Worm (Caenorhabditis elegans): ENCODE measurements around the gene Y62E10A.23.

Y62E10A.23 gene

DNA sequence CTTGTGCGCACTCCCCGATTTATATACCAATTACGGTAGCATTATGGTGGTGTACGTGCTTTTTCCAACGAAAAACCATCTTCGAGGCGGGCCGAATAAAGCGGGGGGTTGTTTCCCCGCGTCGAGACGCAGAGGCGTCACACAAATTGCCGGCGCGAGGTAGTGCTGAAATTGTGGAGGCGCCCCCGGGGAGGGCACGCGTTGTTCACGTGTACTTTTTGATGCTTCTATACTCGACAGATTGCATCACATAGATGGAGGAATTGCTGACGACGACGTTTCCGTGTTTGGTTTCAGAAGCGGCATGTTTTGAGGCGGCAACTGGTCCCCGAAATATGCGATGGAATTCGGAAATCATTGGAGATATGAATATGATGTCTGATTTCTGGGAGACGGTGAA lies 9.1 kb downstream of the Y62E10A.23 start (continued):
- no peak for TF ChIP-seq Y79H2A.3 (GFP tag; conservative IDR thresholded peaks at IDR 0.05)
- no peak for TF ChIP-seq sptf-2 (GFP tag; optimal IDR thresholded peaks at IDR 0.05)
- TF ChIP-seq T07F8.4 (tag; optimal IDR thresholded peaks at IDR 0.05): no peak
- TF ChIP-seq C17E4.6 (GFP tag; IDR thresholded peaks at IDR 0.05): peak; percentile 65; the same call in 1 of the 2 replicates
- 0 out of 2 replicates have a peak, but pooled peaks have one; percentile 51 for TF ChIP-seq nfyb-1 (GFP tag; IDR thresholded peaks at IDR 0.05)
- no peak for TF ChIP-seq ceh-79 (tag; optimal IDR thresholded peaks at IDR 0.05)
- TF ChIP-seq dpff-1 (tag; optimal IDR thresholded peaks at IDR 0.05): no peak
- peak; percentile 58 for TF ChIP-seq ztf-18 (tag; optimal IDR thresholded peaks at IDR 0.05)
- TF ChIP-seq gei-17 (GFP tag; optimal IDR thresholded peaks at IDR 0.05): no peak
- TF ChIP-seq F57A8.1 (GFP tag; optimal IDR thresholded peaks at IDR 0.05): no peak
- TF ChIP-seq B0019.2 (GFP tag; conservative IDR thresholded peaks at IDR 0.05): no peak
- TF ChIP-seq rpc-1 (optimal IDR thresholded peaks at IDR 0.05): no peak
- TF ChIP-seq rpc-1 (tag; optimal IDR thresholded peaks at IDR 0.05): no peak
- TF ChIP-seq B0035.1 (tag; optimal IDR thresholded peaks at IDR 0.05): no peak
- TF ChIP-seq hsf-1 (GFP tag; IDR thresholded peaks at IDR 0.05): no peak
- no peak for TF ChIP-seq mes-4 (tag; optimal IDR thresholded peaks at IDR 0.05)
- TF ChIP-seq Y53F4B.3 (GFP tag; IDR thresholded peaks at IDR 0.05): no peak
- peak; percentile 44 for TF ChIP-seq lin-54 (GFP tag; optimal IDR thresholded peaks at IDR 0.05)
- 0 out of 2 replicates have a peak, but pooled peaks have one; percentile 76 for TF ChIP-seq bed-1 (GFP tag; IDR thresholded peaks at IDR 0.05)
- no peak for TF ChIP-seq aptf-3 (GFP tag; IDR thresholded peaks at IDR 0.05)
- TF ChIP-seq madf-8 (GFP tag; conservative IDR thresholded peaks at IDR 0.05): no peak
- peak; percentile 57 for TF ChIP-seq tbp1 (GFP tag; optimal IDR thresholded peaks at IDR 0.05)
- no peak for TF ChIP-seq ztf-28 (GFP tag; IDR thresholded peaks at IDR 0.05)
- TF ChIP-seq ztf-22 (GFP tag; optimal IDR thresholded peaks at IDR 0.05): peak; percentile 62
- no peak for TF ChIP-seq akir-1 (GFP tag; optimal IDR thresholded peaks at IDR 0.05)
- 0 out of 2 replicates have a peak, but pooled peaks have one; percentile 6 for TF ChIP-seq cebp-2 (GFP tag; IDR thresholded peaks at IDR 0.05)
- peak; percentile 83 for TF ChIP-seq lin-40 (tag; optimal IDR thresholded peaks at IDR 0.05)
- TF ChIP-seq let-607 (tag; optimal IDR thresholded peaks at IDR 0.05): peak in 1 of 2 experiments; percentile 49
- no peak for TF ChIP-seq efl-1 (GFP tag; optimal IDR thresholded peaks at IDR 0.05)
- TF ChIP-seq ccch-3 (GFP tag; optimal IDR thresholded peaks at IDR 0.05): no peak
- no peak for TF ChIP-seq mel-28 (tag; optimal IDR thresholded peaks at IDR 0.05; ENCODE audit: borderline replicate concordance)
- peak in 1 of 3 experiments; percentile 37 for TF ChIP-seq lin-35 (GFP tag; optimal IDR thresholded peaks at IDR 0.05)
- peak; percentile 85 for TF ChIP-seq somi-1 (GFP tag; optimal IDR thresholded peaks at IDR 0.05)
- TF ChIP-seq nhr-80 (tag; optimal IDR thresholded peaks at IDR 0.05): peak; percentile 57
- TF ChIP-seq athp-1 (tag; optimal IDR thresholded peaks at IDR 0.05): no peak
- TF ChIP-seq ztf-3 (GFP tag; optimal IDR thresholded peaks at IDR 0.05): peak; percentile 39
- TF ChIP-seq unc-62 (GFP tag; optimal IDR thresholded peaks at IDR 0.05): no peak
- no peak for TF ChIP-seq xnd-1 (tag; optimal IDR thresholded peaks at IDR 0.05)
- no peak for TF ChIP-seq F10E7.11 (tag; optimal IDR thresholded peaks at IDR 0.05)
- 0 out of 2 replicates have a peak, but pooled peaks have one; percentile 43 for TF ChIP-seq Y56A3A.18 (GFP tag; IDR thresholded peaks at IDR 0.05)
- no peak for TF ChIP-seq T26A5.8 (tag; optimal IDR thresholded peaks at IDR 0.05)
- no peak for TF ChIP-seq cebp-1 (GFP tag; IDR thresholded peaks at IDR 0.05)
- peak; percentile 84 for TF ChIP-seq cebp-1 (tag; optimal IDR thresholded peaks at IDR 0.05)
- no peak for TF ChIP-seq snpc-4 (GFP tag; optimal IDR thresholded peaks at IDR 0.05)
- TF ChIP-seq snpc-4 (tag; optimal IDR thresholded peaks at IDR 0.05): peak in 3 of 4 experiments; percentile 30 to 51 (median 42)
- peak; percentile 77 for TF ChIP-seq mcd-1 (GFP tag; IDR thresholded peaks at IDR 0.05)
- no peak for TF ChIP-seq ZK185.1 (tag; optimal IDR thresholded peaks at IDR 0.05; ENCODE audit: poor library complexity, severe bottlenecking)
- TF ChIP-seq repo-1 (tag; optimal IDR thresholded peaks at IDR 0.05): peak; percentile 51
- no peak for TF ChIP-seq hrde-1 (tag; optimal IDR thresholded peaks at IDR 0.05; ENCODE audit: borderline replicate concordance)

Data from whole organism, young adult.